Worm (Caenorhabditis elegans) whole organism, early embryonic: Measurements from ENCODE around the gene ntp-1.
A peak's percentile ranks its signal among the peaks of the same experiment; 100 is the strongest.

Experiments used
- B0310.2 ChIP-seq: sonication (generic microtip); optimal IDR thresholded peaks from 2 replicates; lab custom pipeline; 2016; ENCODE audit warnings: mild to moderate bottlenecking, missing genetic modification characterization, missing compliant biosample characterization
- ama-1 ChIP-seq: fragments of 150-350 bp; optimal IDR thresholded peaks from 2 replicates; lab custom pipeline; 2014
- ceh-36 ChIP-seq: sonication (generic microtip); optimal IDR thresholded peaks from 2 replicates; lab custom pipeline; 2016; ENCODE audit warnings: missing genetic modification characterization, inconsistent platforms, missing compliant biosample characterization
- hmbx-1 ChIP-seq: sonication (generic microtip); optimal IDR thresholded peaks from 2 replicates; lab custom pipeline; 2016; ENCODE audit warnings: mild to moderate bottlenecking, missing genetic modification characterization, missing compliant biosample characterization
- hmg-4 ChIP-seq: fragments of 200-800 bp; sonication (Bioruptor generic); optimal IDR thresholded peaks from 2 replicates; lab custom pipeline; 2018; ENCODE audit warnings: mild to moderate bottlenecking, missing genetic modification characterization, missing compliant biosample characterization
- scrt-1 ChIP-seq: fragments of 200-800 bp; sonication (Bioruptor generic); IDR thresholded peaks from 2 replicates; pipeline ENCODE4 v1.3.6; 2022; ENCODE audit warnings: missing genetic modification characterization, missing compliant biosample characterization
- tra-4 ChIP-seq: sonication (generic microtip); optimal IDR thresholded peaks from 2 replicates; lab custom pipeline; 2017; ENCODE audit warnings: missing genetic modification characterization, missing compliant biosample characterization

- TF ChIP-seq tra-4 (tag; lab: Kevin White, UChicago) = no peak
- peak; percentile 67 for TF ChIP-seq ama-1 (lab: Kevin White, UChicago)
- no peak for TF ChIP-seq hmbx-1 (tag; lab: Kevin White, UChicago)
- TF ChIP-seq ceh-36 (tag; lab: Kevin White, UChicago) = no peak
- no peak for TF ChIP-seq B0310.2 (tag; lab: Kevin White, UChicago)
- TF ChIP-seq scrt-1 = no peak
- TF ChIP-seq hmg-4 (GFP tag; lab: Kevin White, UChicago) = no peak
Observed at ce11 chrIV:7790151-7790691, 4.4 kb downstream of the ntp-1 start.
